Worm (Caenorhabditis elegans) whole organism, L4 larva: ENCODE data around the gene met-2.

Experiments used
- ZK546.5 ChIP-seq, 2 experiments: sonication (generic microtip); optimal IDR thresholded peaks; 2 replicates each; lab custom pipeline; 2017; ENCODE audit warnings: missing biosample characterization in 2 of 2, missing genetic modification characterization in 2 of 2
- dve-1 ChIP-seq: sonication (generic microtip); optimal IDR thresholded peaks from 2 replicates; lab custom pipeline; 2017; ENCODE audit warnings: antibody characterized with exemption, mild to moderate bottlenecking, missing genetic modification characterization, missing compliant biosample characterization; ENCODE audit not compliant: insufficient read depth
- pha-4 ChIP-seq, 2 experiments: fragments of 150-350 bp in 1 of 2; fragments of 200-800 bp in 1 of 2; sonication (Bioruptor generic) in 1 of 2; IDR thresholded peaks in 1 of 2; optimal IDR thresholded peaks in 1 of 2; 2 replicates each; pipeline versions ENCODE4 v1.3.6 to Lab custom; 2014 to 2022; ENCODE audit warnings: missing genetic modification characterization in 2 of 2, missing genetic modification reagents in 2 of 2, missing biosample characterization in 1 of 2, missing compliant biosample characterization in 1 of 2

DNA sequence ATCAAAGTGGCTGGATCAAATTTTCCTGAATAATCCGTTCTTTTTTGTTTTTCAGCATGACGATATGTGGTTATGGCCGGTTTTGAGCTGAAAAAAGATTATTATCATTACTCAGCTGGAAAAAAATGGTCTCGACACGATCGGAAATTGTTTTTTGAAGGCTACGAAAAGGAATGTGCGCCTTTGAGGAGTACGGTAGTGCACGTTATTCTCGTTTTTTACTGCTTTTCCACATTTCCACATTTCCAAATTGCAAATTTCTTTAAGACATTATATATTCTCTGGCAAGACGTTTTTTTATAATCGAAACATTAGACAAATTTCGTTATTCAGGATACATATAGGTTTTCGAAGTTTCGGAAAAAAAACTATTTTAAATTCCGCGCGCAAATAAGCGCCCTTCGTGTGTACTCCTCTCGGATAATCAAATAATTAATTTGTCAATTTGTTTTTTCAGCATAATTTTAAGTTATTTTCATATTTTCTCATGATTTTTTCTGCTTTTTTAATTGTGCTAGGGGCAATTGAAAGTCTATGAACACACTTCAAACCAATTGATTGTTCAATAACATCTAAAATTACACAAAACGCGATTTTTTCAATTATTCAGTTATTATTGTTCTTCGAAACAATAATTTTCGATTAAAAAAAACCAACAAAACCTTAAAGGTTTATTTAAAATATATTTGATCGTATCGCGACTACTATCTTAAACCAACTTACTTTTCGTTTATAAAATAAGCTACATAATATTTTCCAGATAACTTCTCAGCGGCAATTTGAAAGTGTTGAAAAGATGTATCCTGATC lies 11.6 kb upstream of the met-2 start, which contains the start of gene R05D3.3:
- TF ChIP-seq ZK546.5 (tag; optimal IDR thresholded peaks at IDR 0.05; lab: Kevin White, UChicago) (no peak), dve-1 (tag; lab: Kevin White, UChicago) (no peak), pha-4 (GFP tag; IDR thresholded peaks at IDR 0.05; lab: Robert Waterston, UW) (no peak), pha-4 (tag; optimal IDR thresholded peaks at IDR 0.05; lab: Kevin White, UChicago) (no peak)
